Fruit fly (Drosophila melanogaster): ENCODE data around the gene Cp15.

Cp15 gene

DNA sequence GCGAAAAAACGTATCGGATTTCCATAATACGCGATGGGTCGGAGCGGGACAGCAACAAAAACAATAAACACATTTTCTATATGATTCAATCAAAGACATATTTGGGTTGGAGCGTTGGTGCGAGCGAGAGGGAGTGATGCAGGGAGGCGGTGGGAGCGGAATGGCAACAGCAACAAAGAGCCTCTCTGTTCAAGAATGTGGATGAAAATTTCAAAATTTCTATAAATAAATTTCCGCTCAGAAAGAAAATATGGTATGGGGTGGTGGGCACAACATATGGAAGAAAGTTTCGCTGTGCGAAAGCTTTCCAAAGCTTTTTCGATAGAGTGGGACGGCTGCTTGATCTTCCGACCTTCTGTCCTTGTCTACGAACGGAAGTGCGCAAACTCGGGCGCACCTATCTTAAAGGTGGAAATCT is 12.8 kb downstream of the Cp15 start (continued):
- TF ChIP-seq CG6765 (GFP tag; optimal IDR thresholded peaks at IDR 0.05), result peak; percentile 58
- no peak for TF ChIP-seq vnd (GFP tag; IDR thresholded peaks at IDR 0.05; ENCODE audit: partially characterized antibody)
- TF ChIP-seq zen (tag; optimal IDR thresholded peaks at IDR 0.05), result no peak
- TF ChIP-seq CG17568 (GFP tag; optimal IDR thresholded peaks at IDR 0.05), result no peak
- TF ChIP-seq pnt (GFP tag; optimal IDR thresholded peaks at IDR 0.05), result no peak
- TF ChIP-seq gsb-n (tag; optimal IDR thresholded peaks at IDR 0.05), result no peak
- no peak for TF ChIP-seq CG3838 (GFP tag; optimal IDR thresholded peaks at IDR 0.05)
- TF ChIP-seq Deaf1 (tag; optimal IDR thresholded peaks at IDR 0.05), result peak; percentile 30
- TF ChIP-seq dimm (GFP tag; IDR thresholded peaks at IDR 0.05), result no peak
- 0 out of 2 replicates have a peak, but pooled peaks have one; percentile 14 for TF ChIP-seq sens-2 (GFP tag; IDR thresholded peaks at IDR 0.05)
- TF ChIP-seq kah (GFP tag; optimal IDR thresholded peaks at IDR 0.05), result no peak
- no peak for TF ChIP-seq CG1603 (tag; optimal IDR thresholded peaks at IDR 0.05)
- 0 out of 2 replicates have a peak, but pooled peaks have one; percentile 18 for TF ChIP-seq Rx (GFP tag; IDR thresholded peaks at IDR 0.05)
- no peak for TF ChIP-seq CG9215 (GFP tag; IDR thresholded peaks at IDR 0.05)
- TF ChIP-seq CG13287 (GFP tag; IDR thresholded peaks at IDR 0.05; ENCODE audit: partially characterized antibody), result no peak
- TF ChIP-seq CG9817 (tag; optimal IDR thresholded peaks at IDR 0.05), result no peak
- no peak for TF ChIP-seq C15 (GFP tag; IDR thresholded peaks at IDR 0.05)
- no peak for TF ChIP-seq CG18476 (GFP tag; optimal IDR thresholded peaks at IDR 0.05)
- no peak for TF ChIP-seq salm (tag; optimal IDR thresholded peaks at IDR 0.05)
- TF ChIP-seq CG16815 (GFP tag; optimal IDR thresholded peaks at IDR 0.05), result no peak
- TF ChIP-seq stwl (tag; optimal IDR thresholded peaks at IDR 0.05), result no peak
- no peak for TF ChIP-seq CG42726 (GFP tag; IDR thresholded peaks at IDR 0.05; ENCODE audit: partially characterized antibody)
- no peak for TF ChIP-seq inv (GFP tag; IDR thresholded peaks at IDR 0.05; ENCODE audit: partially characterized antibody)
- TF ChIP-seq Mrtf (GFP tag; IDR thresholded peaks at IDR 0.05), result no peak
- TF ChIP-seq CG12769 (tag; optimal IDR thresholded peaks at IDR 0.05), result peak; percentile 71
- no peak for TF ChIP-seq CG7271 (tag; optimal IDR thresholded peaks at IDR 0.05)
- no peak for TF ChIP-seq NC2α (GFP tag; optimal IDR thresholded peaks at IDR 0.05)
- TF ChIP-seq CG10321 (GFP tag; IDR thresholded peaks at IDR 0.05), result peak; percentile 92
- TF ChIP-seq unpg (GFP tag; optimal IDR thresholded peaks at IDR 0.05), result no peak
- no peak for TF ChIP-seq Doc2 (GFP tag; IDR thresholded peaks at IDR 0.05)
- no peak for TF ChIP-seq ind (GFP tag; optimal IDR thresholded peaks at IDR 0.05)
- TF ChIP-seq CG12071 (GFP tag; optimal IDR thresholded peaks at IDR 0.05), result peak; percentile 49
- TF ChIP-seq CG32532 (GFP tag; IDR thresholded peaks at IDR 0.05), result peak; percentile 33; the same call in 1 of the 2 replicates
- no peak for TF ChIP-seq Mes4 (GFP tag; optimal IDR thresholded peaks at IDR 0.05)
- peak; percentile 13 for TF ChIP-seq CG15514 (GFP tag; optimal IDR thresholded peaks at IDR 0.05)
- no peak for TF ChIP-seq abd-A (tag; optimal IDR thresholded peaks at IDR 0.05)
- no peak for TF ChIP-seq prd (optimal IDR thresholded peaks at IDR 0.05)
- TF ChIP-seq prd (GFP tag; IDR thresholded peaks at IDR 0.05), result no peak
- no peak for TF ChIP-seq HLH4C (GFP tag; IDR thresholded peaks at IDR 0.05; ENCODE audit: partially characterized antibody)
- TF ChIP-seq CG4328 (GFP tag; optimal IDR thresholded peaks at IDR 0.05), result peak; percentile 43
- peak; percentile 6 for TF ChIP-seq CG10274 (GFP tag; optimal IDR thresholded peaks at IDR 0.05)
- no peak for TF ChIP-seq schlank (tag; optimal IDR thresholded peaks at IDR 0.05)
- no peak for TF ChIP-seq Kr (GFP tag; optimal IDR thresholded peaks at IDR 0.05)
- no peak for TF ChIP-seq da (GFP tag; optimal IDR thresholded peaks at IDR 0.05)
- no peak for TF ChIP-seq lmd (GFP tag; IDR thresholded peaks at IDR 0.05)
- TF ChIP-seq fd3F (GFP tag; optimal IDR thresholded peaks at IDR 0.05), result no peak
- TF ChIP-seq chinmo (GFP tag; IDR thresholded peaks at IDR 0.05; ENCODE audit: partially characterized antibody), result 0 out of 4 replicates have a peak, but pooled peaks have one; percentile 25
- no peak for TF ChIP-seq p53 (GFP tag; optimal IDR thresholded peaks at IDR 0.05)
- TF ChIP-seq HLHmδ (GFP tag; optimal IDR thresholded peaks at IDR 0.05), result no peak
- no peak for TF ChIP-seq h (optimal IDR thresholded peaks at IDR 0.05)
- TF ChIP-seq CG7987 (GFP tag; optimal IDR thresholded peaks at IDR 0.05), result peak; percentile 49

Measured in whole organism, embryonic.